Worm (Caenorhabditis elegans): ENCODE results near the gene Y60A3A.8.
A peak's percentile ranks its signal among the peaks of the same experiment; 100 is the strongest.
"Not testable (repeated sequence)": the region's sequence is repeated elsewhere in the genome, so short reads cannot be mapped to it uniquely, and the experiment has no call there.

The Y60A3A.8 gene

DNA sequence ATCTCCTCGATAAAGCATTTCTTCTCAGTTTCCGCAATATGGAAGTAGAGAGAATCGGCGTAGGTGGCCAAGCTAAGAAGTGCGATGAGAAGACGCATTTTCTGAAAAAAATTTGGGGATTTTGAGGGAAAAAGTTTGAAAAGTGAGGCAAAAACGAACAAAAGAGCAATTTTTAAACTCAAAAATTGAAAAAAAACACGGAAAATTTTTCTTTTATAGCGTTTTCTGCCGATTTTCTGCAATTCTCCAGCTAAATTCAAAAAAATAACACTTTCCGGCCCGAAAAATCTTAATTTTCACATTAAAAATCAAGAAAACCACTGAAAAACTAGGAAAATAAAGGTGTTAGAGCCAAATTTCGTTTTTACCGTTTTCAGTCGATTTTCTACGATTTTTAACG lies 785 bp upstream of the Y60A3A.8 start, which contains the start of gene tmed-4:
Gene tmed-4, minus strand, starts transcription at position 101 of the 400 bp plus-strand sequence.
- not testable (repeated sequence) for TF ChIP-seq fkh-10 (GFP tag; optimal IDR thresholded peaks at IDR 0.05); blmp-1 (tag; optimal IDR thresholded peaks at IDR 0.05); nhr-47 (tag; optimal IDR thresholded peaks at IDR 0.05)

DNA sequence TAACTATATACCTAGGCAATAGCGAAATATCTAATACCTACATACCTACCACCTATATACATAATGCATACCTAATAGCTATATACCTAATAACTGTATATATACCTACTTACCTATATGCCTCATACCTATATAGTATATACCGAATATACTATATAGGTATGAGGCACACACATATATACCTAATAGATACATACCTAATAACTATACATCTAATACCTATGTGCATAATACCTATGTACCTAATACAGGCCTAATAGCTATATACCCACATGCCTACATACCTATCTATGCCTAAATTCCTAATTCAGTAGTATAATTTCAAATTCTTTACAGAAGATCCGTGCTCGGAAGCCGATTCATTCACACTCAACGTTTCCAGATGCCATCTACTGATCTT lies 4.7 kb downstream of the Y60A3A.8 start:
- TF ChIP-seq efl-1 (optimal IDR thresholded peaks at IDR 0.05), result no peak
- peak in 1 of 2 experiments; percentile 57 for TF ChIP-seq efl-1 (GFP tag; optimal IDR thresholded peaks at IDR 0.05 in 1 of 2)
- no peak for TF ChIP-seq mef-2 (tag; optimal IDR thresholded peaks at IDR 0.05)
- peak; percentile 15 for TF ChIP-seq alr-1 (tag; optimal IDR thresholded peaks at IDR 0.05; ENCODE audit: borderline replicate concordance)

DNA sequence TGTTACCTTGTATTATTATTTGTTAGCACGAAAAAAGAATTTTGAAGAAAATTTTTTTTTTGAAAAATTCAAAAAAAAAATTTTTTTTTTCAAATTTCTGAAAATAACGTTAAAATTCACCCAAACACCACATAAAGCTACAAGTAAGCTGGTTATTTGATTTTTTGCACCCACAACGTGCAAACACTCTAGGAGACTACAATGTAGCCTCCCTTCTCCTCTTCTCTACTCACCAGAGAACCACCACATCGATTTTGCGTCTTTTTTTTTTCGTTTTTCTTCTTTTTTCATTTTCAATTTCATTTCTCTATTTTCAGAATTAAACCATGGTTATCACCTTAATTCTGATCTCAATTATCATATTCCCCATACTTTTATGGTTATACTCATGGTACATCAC lies 5.4 kb downstream of the Y60A3A.8 start, which contains the start of gene abhd-3.1:
Gene abhd-3.1, plus strand, starts transcription at position 318 of the 400 bp plus-strand sequence.
- TF ChIP-seq nhr-71 (tag; optimal IDR thresholded peaks at IDR 0.05) (no peak), ceh-63 (GFP tag; optimal IDR thresholded peaks at IDR 0.05) (no peak), blmp-1 (tag; optimal IDR thresholded peaks at IDR 0.05) (peak; percentile 2), elt-3 (tag; optimal IDR thresholded peaks at IDR 0.05) (no peak), nhr-76 (tag; optimal IDR thresholded peaks at IDR 0.05) (no peak), ceh-90 (tag; optimal IDR thresholded peaks at IDR 0.05) (no peak), nhr-20 (tag; optimal IDR thresholded peaks at IDR 0.05) (peak; percentile 64), tbx-2 (tag; optimal IDR thresholded peaks at IDR 0.05) (no peak), nhr-19 (GFP tag; conservative IDR thresholded peaks at IDR 0.05) (peak; percentile 34), C16A3.4 (tag; optimal IDR thresholded peaks at IDR 0.05) (no peak), ceh-88 (GFP tag; IDR thresholded peaks at IDR 0.05) (no peak), tlp-1 (tag; optimal IDR thresholded peaks at IDR 0.05) (no peak), nhr-90 (tag; optimal IDR thresholded peaks at IDR 0.05; ENCODE audit: poor library complexity) (no peak)

DNA sequence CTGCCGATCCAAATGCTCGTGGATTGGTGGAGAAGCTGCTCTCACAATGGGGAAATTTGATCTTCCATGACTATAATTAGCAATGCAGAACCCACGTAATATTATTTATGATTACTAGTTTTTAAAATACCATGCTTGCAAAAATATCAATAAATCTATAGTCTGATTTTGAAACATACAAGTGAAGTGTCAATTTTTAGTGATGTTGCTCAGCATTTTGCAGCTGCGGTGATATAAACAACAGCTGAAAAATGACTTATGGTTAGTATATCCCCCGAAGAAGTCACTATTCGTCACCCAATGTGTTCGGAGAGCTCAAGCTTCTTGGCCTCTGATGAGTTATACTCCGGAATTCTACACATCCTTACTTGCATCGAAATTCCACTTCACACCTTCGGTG lies 9.0 kb downstream of the Y60A3A.8 start, which contains the start of gene srh-172:
Gene srh-172, plus strand, starts transcription at position 301 of the 400 bp plus-strand sequence.
- no peak for TF ChIP-seq lin-15B (tag; optimal IDR thresholded peaks at IDR 0.05)
- no peak for TF ChIP-seq nhr-20 (tag; optimal IDR thresholded peaks at IDR 0.05)
- TF ChIP-seq unc-98 (GFP tag; IDR thresholded peaks at IDR 0.05), result no peak
- TF ChIP-seq dsc-1 (tag; optimal IDR thresholded peaks at IDR 0.05), result no peak
- no peak for TF ChIP-seq mdl-1 (tag; optimal IDR thresholded peaks at IDR 0.05)
- no peak for TF ChIP-seq aha-1 (tag; optimal IDR thresholded peaks at IDR 0.05)
- TF ChIP-seq lin-13 (GFP tag; optimal IDR thresholded peaks at IDR 0.05), result no peak
- TF ChIP-seq xbp-1 (tag; optimal IDR thresholded peaks at IDR 0.05), result no peak
- no peak for TF ChIP-seq ceh-63 (GFP tag; optimal IDR thresholded peaks at IDR 0.05)
- TF ChIP-seq dpl-1 (GFP tag; optimal IDR thresholded peaks at IDR 0.05), result no peak
- TF ChIP-seq ceh-90 (tag; optimal IDR thresholded peaks at IDR 0.05), result no peak
- TF ChIP-seq blmp-1 (tag; optimal IDR thresholded peaks at IDR 0.05), result no peak
- TF ChIP-seq hlh-17 (GFP tag; optimal IDR thresholded peaks at IDR 0.05; ENCODE audit: borderline replicate concordance), result no peak
- no peak for TF ChIP-seq sox-4 (tag; optimal IDR thresholded peaks at IDR 0.05)
- no peak for TF ChIP-seq ama-1 (optimal IDR thresholded peaks at IDR 0.05)
- TF ChIP-seq pax-3 (tag; optimal IDR thresholded peaks at IDR 0.05), result no peak

DNA sequence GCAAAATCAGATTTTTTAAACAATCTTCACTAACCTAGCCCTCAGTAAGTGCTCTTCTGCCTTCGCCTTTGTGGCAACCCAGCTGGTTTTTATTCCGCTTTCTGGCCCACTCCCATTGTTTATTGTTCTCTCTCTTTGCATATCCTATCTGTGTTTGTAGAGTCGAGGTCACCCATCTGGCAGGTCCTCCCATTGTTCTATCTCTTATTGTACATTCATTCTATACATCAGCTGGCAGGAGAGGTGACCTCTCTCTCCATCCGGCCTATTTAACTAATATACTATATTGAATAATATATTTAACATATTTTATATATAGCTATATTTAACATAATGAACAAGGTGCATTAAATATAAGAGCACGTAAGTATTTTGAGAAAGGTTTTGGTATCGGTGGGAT lies 12.2 kb downstream of the Y60A3A.8 start:
- TF ChIP-seq efl-3 (GFP tag; optimal IDR thresholded peaks at IDR 0.05), result no peak
- no peak for TF ChIP-seq fkh-4 (tag; optimal IDR thresholded peaks at IDR 0.05; ENCODE audit: borderline replicate concordance)
- TF ChIP-seq ztf-4 (tag; optimal IDR thresholded peaks at IDR 0.05), result no peak
- TF ChIP-seq nhr-11 (tag; optimal IDR thresholded peaks at IDR 0.05), result no peak
- TF ChIP-seq dsc-1 (tag; optimal IDR thresholded peaks at IDR 0.05), result no peak
- no peak for TF ChIP-seq swsn-7 (tag; optimal IDR thresholded peaks at IDR 0.05)
- TF ChIP-seq nhr-12 (tag; optimal IDR thresholded peaks at IDR 0.05), result no peak
- TF ChIP-seq zag-1 (tag; optimal IDR thresholded peaks at IDR 0.05), result no peak
- no peak for TF ChIP-seq sptf-1 (tag; optimal IDR thresholded peaks at IDR 0.05)
- no peak for TF ChIP-seq aly-2 (tag; optimal IDR thresholded peaks at IDR 0.05)
- TF ChIP-seq jun-1 (tag; optimal IDR thresholded peaks at IDR 0.05), result no peak

Data from whole organism, L1 larva.